Worm (Caenorhabditis elegans) whole organism, L1 larva: Measurements from ENCODE around the gene zchc-1A.

Experiments used
- C04F5.9 ChIP-seq: sonication (generic microtip); optimal IDR thresholded peaks from 2 replicates; lab custom pipeline; 2016; ENCODE audit warnings: missing genetic modification characterization, missing compliant biosample characterization
- F16B12.6 ChIP-seq: fragments of 150-350 bp; optimal IDR thresholded peaks from 2 replicates; lab custom pipeline; 2014; ENCODE audit warnings: missing biosample characterization, missing genetic modification characterization
- blmp-1 ChIP-seq: fragments of 150-350 bp; optimal IDR thresholded peaks from 2 replicates; lab custom pipeline; 2014; ENCODE audit warnings: missing biosample characterization, missing genetic modification characterization
- ceh-82 ChIP-seq, 3 experiments: fragments of 150-350 bp in 1 of 3; sonication (generic microtip) in 2 of 3; optimal IDR thresholded peaks; 2 replicates each; lab custom pipeline; 2014 to 2017; ENCODE audit warnings: missing biosample characterization in 3 of 3, missing genetic modification characterization in 3 of 3
- ceh-90 ChIP-seq: sonication (generic microtip); optimal IDR thresholded peaks from 2 replicates; lab custom pipeline; 2016; ENCODE audit warnings: missing genetic modification characterization, missing compliant biosample characterization
- dsc-1 ChIP-seq: sonication (generic microtip); optimal IDR thresholded peaks from 2 replicates; lab custom pipeline; 2016; ENCODE audit warnings: mild to moderate bottlenecking, missing genetic modification characterization, missing compliant biosample characterization
- efl-1 ChIP-seq, 4 experiments: fragments of 150-350 bp; optimal IDR thresholded peaks in 3 of 4; peaks in 1 of 4; 1 replicate in 1 of 4; 2 replicates in 3 of 4; lab custom pipeline; 2014; ENCODE audit warnings: missing biosample characterization in 2 of 4, missing genetic modification characterization in 2 of 4, missing genetic modification reagents in 2 of 4
- elt-2 ChIP-seq: sonication (generic microtip); optimal IDR thresholded peaks from 2 replicates; lab custom pipeline; 2016; ENCODE audit warnings: missing genetic modification characterization, mild to moderate bottlenecking, inconsistent platforms, missing compliant biosample characterization, missing genetic modification reagents
- elt-3 ChIP-seq, 6 experiments: fragments of 150-350 bp in 1 of 6; sonication (generic microtip); optimal IDR thresholded peaks; 2 replicates each; lab custom pipeline; 2017 to 2018; ENCODE audit warnings: missing biosample characterization in 6 of 6, missing genetic modification characterization in 6 of 6, inconsistent platforms in 1 of 6
- ets-5 ChIP-seq: fragments of 200-800 bp; sonication (Bioruptor generic); IDR thresholded peaks from 2 replicates; pipeline ENCODE4 v1.3.6; 2022; ENCODE audit warnings: missing genetic modification characterization, missing compliant biosample characterization
- irx-1 ChIP-seq: sonication (generic microtip); optimal IDR thresholded peaks from 2 replicates; lab custom pipeline; 2016; ENCODE audit warnings: missing genetic modification characterization, missing compliant biosample characterization
- isw-1 ChIP-seq: fragments of 200-800 bp; sonication (Bioruptor generic); IDR thresholded peaks from 2 replicates; pipeline ENCODE4 v1.3.6; 2022; ENCODE audit warnings: missing genetic modification characterization, missing compliant biosample characterization
- jun-1 ChIP-seq: fragments of 150-350 bp; optimal IDR thresholded peaks from 2 replicates; lab custom pipeline; 2014; ENCODE audit warnings: missing biosample characterization, missing genetic modification reagents, missing genetic modification characterization
- lin-13 ChIP-seq: fragments of 150-350 bp; optimal IDR thresholded peaks from 2 replicates; lab custom pipeline; 2014; ENCODE audit warnings: missing biosample characterization, missing genetic modification reagents, missing genetic modification characterization
- lin-14 ChIP-seq: fragments of 200-800 bp; sonication (Bioruptor generic); optimal IDR thresholded peaks from 2 replicates; lab custom pipeline; 2018; ENCODE audit warnings: mild to moderate bottlenecking, missing genetic modification characterization, moderate library complexity, missing compliant biosample characterization
- lin-35 ChIP-seq, 2 experiments: fragments of 150-350 bp; optimal IDR thresholded peaks; 2 replicates each; lab custom pipeline; 2014; ENCODE audit warnings: missing biosample characterization in 2 of 2, missing genetic modification characterization in 2 of 2, missing genetic modification reagents in 2 of 2
- lsy-2 ChIP-seq, 2 experiments: fragments of 150-350 bp; optimal IDR thresholded peaks; 2 replicates each; lab custom pipeline; 2014; ENCODE audit warnings: missing biosample characterization in 2 of 2, missing genetic modification characterization in 2 of 2
- mep-1 ChIP-seq: fragments of 150-350 bp; optimal IDR thresholded peaks from 2 replicates; lab custom pipeline; 2014; ENCODE audit warnings: missing biosample characterization, missing genetic modification characterization
- nhr-19 ChIP-seq: fragments of 200-800 bp; sonication (Bioruptor generic); conservative IDR thresholded peaks from 2 replicates; pipeline ENCODE4 v1.3.6; 2022; ENCODE audit warnings: missing genetic modification characterization, missing compliant biosample characterization
- nhr-20 ChIP-seq: sonication (generic microtip); optimal IDR thresholded peaks from 2 replicates; lab custom pipeline; 2016; ENCODE audit warnings: mild to moderate bottlenecking, missing genetic modification characterization, missing compliant biosample characterization
- nhr-71 ChIP-seq: sonication (generic microtip); optimal IDR thresholded peaks from 2 replicates; lab custom pipeline; 2016; ENCODE audit warnings: mild to moderate bottlenecking, missing genetic modification characterization, moderate library complexity, missing compliant biosample characterization
- nhr-85 ChIP-seq: sonication (generic microtip); peaks from one replicate; lab custom pipeline; 2016; ENCODE audit warnings: missing genetic modification characterization, inconsistent platforms, missing compliant biosample characterization
- nhr-90 ChIP-seq: sonication (generic microtip); optimal IDR thresholded peaks from 2 replicates; lab custom pipeline; 2016; ENCODE audit warnings: mild to moderate bottlenecking, missing genetic modification characterization, missing compliant biosample characterization; ENCODE audit not compliant: poor library complexity
- skn-1 ChIP-seq: fragments of 150-350 bp; optimal IDR thresholded peaks from 2 replicates; lab custom pipeline; 2014; ENCODE audit warnings: missing biosample characterization, missing genetic modification characterization
- snu-23 ChIP-seq: sonication (generic microtip); optimal IDR thresholded peaks from 2 replicates; lab custom pipeline; 2016; ENCODE audit warnings: missing genetic modification characterization, missing compliant biosample characterization
- sup-37 ChIP-seq: fragments of 200-800 bp; sonication (Bioruptor generic); optimal IDR thresholded peaks from 2 replicates; lab custom pipeline; 2018; ENCODE audit warnings: mild to moderate bottlenecking, missing genetic modification characterization, missing compliant biosample characterization
- swsn-7 ChIP-seq: sonication (generic microtip); optimal IDR thresholded peaks from 2 replicates; lab custom pipeline; 2016; ENCODE audit warnings: missing genetic modification characterization, missing compliant biosample characterization
- tbx-2 ChIP-seq: sonication (generic microtip); optimal IDR thresholded peaks from 2 replicates; lab custom pipeline; 2016; ENCODE audit warnings: missing genetic modification characterization, missing compliant biosample characterization
- unc-98 ChIP-seq: fragments of 200-800 bp; sonication (Bioruptor generic); IDR thresholded peaks from 2 replicates; pipeline ENCODE4 v1.3.6; 2022; ENCODE audit warnings: missing genetic modification characterization, missing compliant biosample characterization
- ztf-11 ChIP-seq, 2 experiments: sonication (generic microtip); optimal IDR thresholded peaks; 2 replicates each; lab custom pipeline; 2016 to 2017; ENCODE audit warnings: missing genetic modification characterization in 2 of 2, missing biosample characterization in 1 of 2, missing compliant biosample characterization in 1 of 2

The zchc-1A gene

ce11 chrX:5210524-5210923 is 36.4 kb downstream of the zchc-1A start (continued):
- TF ChIP-seq ceh-82 (tag; optimal IDR thresholded peaks at IDR 0.05; lab: Kevin White, UChicago) (peak; percentile 7 to 36 (median 29)), tbx-2 (tag; lab: Kevin White, UChicago) (peak; percentile 53), sup-37 (peak; percentile 12), ztf-11 (tag; optimal IDR thresholded peaks at IDR 0.05; lab: Kevin White, UChicago) (no peak)

DNA sequence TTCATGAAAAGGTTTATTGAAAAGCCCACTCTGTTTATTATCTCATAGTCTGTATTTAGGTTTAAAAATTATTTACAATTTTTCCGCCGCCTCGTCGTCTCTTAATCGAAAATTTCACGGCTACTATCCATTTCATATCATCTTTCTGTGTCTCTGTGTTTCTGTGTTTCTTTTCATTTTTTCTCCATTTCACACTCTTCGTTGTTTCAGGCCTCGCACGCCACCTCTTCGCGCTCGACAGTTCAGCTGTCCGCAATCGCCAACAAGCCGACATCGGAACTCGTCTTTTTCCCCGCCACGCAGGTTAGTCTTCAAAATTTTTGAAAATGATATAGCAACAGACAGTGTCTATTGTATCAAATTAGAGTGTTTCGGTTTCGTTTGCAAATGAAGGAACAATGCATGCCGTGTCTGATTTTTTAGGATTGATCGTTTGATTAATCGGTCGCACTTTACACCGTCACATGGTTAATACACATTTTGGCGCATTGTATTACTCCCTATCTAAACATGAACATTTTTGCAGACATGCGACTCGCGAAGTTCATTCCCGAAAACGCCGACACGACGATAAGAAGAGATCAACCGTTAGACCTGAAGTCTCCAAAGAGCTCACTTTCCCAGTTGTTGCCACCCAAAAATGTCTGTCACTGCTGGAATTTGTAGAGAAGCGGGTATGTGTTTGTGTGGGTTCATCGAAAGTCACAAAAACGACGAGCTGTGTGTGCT is 36.9 kb downstream of the zchc-1A start:
- TF ChIP-seq nhr-90 (tag; lab: Kevin White, UChicago) (peak; percentile 9), nhr-20 (tag; lab: Kevin White, UChicago) (peak; percentile 25), nhr-85 (tag; lab: Kevin White, UChicago) (peak; percentile 77), nhr-19 (GFP tag; lab: Robert Waterston, UW) (peak; percentile 21; the same call in 1 of the 2 replicates), lin-35 (GFP tag; optimal IDR thresholded peaks at IDR 0.05; lab: Kevin White, UChicago) (peak in 1 of 2 experiments; percentile 29), C04F5.9 (tag; lab: Kevin White, UChicago) (no peak), irx-1 (tag; lab: Kevin White, UChicago) (no peak), unc-98 (GFP tag; lab: Robert Waterston, UW) (no peak), dsc-1 (tag; lab: Kevin White, UChicago) (no peak), ets-5 (no peak), blmp-1 (tag; lab: Kevin White, UChicago) (peak; percentile 57)

DNA sequence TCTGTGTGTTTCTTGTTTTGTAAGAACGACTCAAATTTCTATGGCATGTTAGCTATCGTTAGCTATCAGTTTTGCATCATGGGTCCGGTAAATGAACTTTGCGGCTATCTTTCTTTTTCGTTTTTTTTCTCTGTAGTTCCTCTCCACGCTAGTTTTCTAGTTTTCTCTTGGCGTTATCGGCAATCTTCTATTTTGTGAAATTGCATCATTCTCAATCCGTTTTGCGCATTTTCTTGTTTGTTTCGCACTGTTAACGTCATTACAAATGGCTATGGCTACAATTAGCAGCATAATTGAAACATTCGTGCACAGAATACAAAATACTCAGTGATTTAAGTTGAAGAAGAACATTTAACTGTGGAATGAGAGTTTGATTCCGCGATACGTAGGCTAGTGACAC is 38.9 kb downstream of the zchc-1A start:
- TF ChIP-seq skn-1 (tag; lab: Kevin White, UChicago) = no peak
- TF ChIP-seq F16B12.6 (tag; lab: Kevin White, UChicago) = no peak
- TF ChIP-seq isw-1 (GFP tag; lab: Robert Waterston, UW) = no peak
- peak in 1 of 6 experiments; percentile 35 for TF ChIP-seq elt-3 (tag; optimal IDR thresholded peaks at IDR 0.05; lab: Kevin White, UChicago)
- TF ChIP-seq blmp-1 (tag; lab: Kevin White, UChicago) = peak; percentile 39
- TF ChIP-seq nhr-90 (tag; lab: Kevin White, UChicago) = no peak
- TF ChIP-seq irx-1 (tag; lab: Kevin White, UChicago) = no peak
- peak; percentile 39 for TF ChIP-seq nhr-20 (tag; lab: Kevin White, UChicago)
- peak; percentile 29 for TF ChIP-seq lin-14 (GFP tag; lab: Kevin White, UChicago)
- peak; percentile 18 for TF ChIP-seq snu-23 (GFP tag; lab: Kevin White, UChicago)
- TF ChIP-seq, all 84 proteins: peak for 5

- TF ChIP-seq lin-13 (GFP tag; lab: Kevin White, UChicago) (no peak), ceh-90 (tag; lab: Kevin White, UChicago) (no peak), mep-1 (peak; percentile 26), tbx-2 (tag; lab: Kevin White, UChicago) (peak; percentile 1), snu-23 (GFP tag; lab: Kevin White, UChicago) (peak; percentile 31), lin-14 (GFP tag; lab: Kevin White, UChicago) (peak; percentile 43), nhr-85 (tag; lab: Kevin White, UChicago) (peak; percentile 65), elt-3 (tag; optimal IDR thresholded peaks at IDR 0.05; lab: Kevin White, UChicago) (peak in 3 of 6 experiments; percentile 13 to 57 (median 53)), efl-1 (optimal IDR thresholded peaks at IDR 0.05; lab: Kevin White, UChicago) (no peak), efl-1 (GFP tag; optimal IDR thresholded peaks at IDR 0.05 in 1 of 2; lab: Kevin White, UChicago) (peak in 1 of 2 experiments; percentile 80), nhr-90 (tag; lab: Kevin White, UChicago) (peak; percentile 41), nhr-19 (GFP tag; lab: Robert Waterston, UW) (peak; percentile 33), jun-1 (tag; lab: Kevin White, UChicago) (peak; percentile 39), blmp-1 (tag; lab: Kevin White, UChicago) (peak; percentile 39), lin-35 (GFP tag; optimal IDR thresholded peaks at IDR 0.05; lab: Kevin White, UChicago) (peak in 1 of 2 experiments; percentile 65), dsc-1 (tag; lab: Kevin White, UChicago) (no peak), nhr-71 (tag; lab: Kevin White, UChicago) (peak; percentile 57), swsn-7 (tag; lab: Kevin White, UChicago) (no peak), nhr-20 (tag; lab: Kevin White, UChicago) (peak; percentile 54), lsy-2 (tag; optimal IDR thresholded peaks at IDR 0.05; lab: Kevin White, UChicago) (peak in 1 of 2 experiments; percentile 29), elt-2 (peak; percentile 96), F16B12.6 (tag; lab: Kevin White, UChicago) (no peak)
- TF ChIP-seq, all 84 proteins: peak for 16
Measured at ce11 chrX:5213565-5213964, 39.4 kb downstream of the zchc-1A start.
